Fruit fly (Drosophila melanogaster) whole organism, embryonic: ENCODE results near the gene CG43402.
A peak's percentile ranks its signal among the peaks of the same experiment; 100 is the strongest.

Source experiments
- CG10209 ChIP-seq: fragments of 200-800 bp; sonication (Bioruptor generic); optimal IDR thresholded peaks from 3 replicates; lab custom pipeline; 2017; ENCODE audit warnings: missing biosample characterization, mild to moderate bottlenecking, missing genetic modification characterization, missing genetic modification reagents
- CG10321 ChIP-seq: fragments of 200-800 bp; sonication (Bioruptor generic); IDR thresholded peaks from 2 replicates; pipeline ENCODE4 v1.3.6; 2022; ENCODE audit warnings: missing biosample characterization, missing genetic modification characterization
- CG10979 ChIP-seq: fragments of 200-800 bp; sonication (Bioruptor generic); optimal IDR thresholded peaks from 2 replicates; lab custom pipeline; 2018; ENCODE audit warnings: missing biosample characterization, mild to moderate bottlenecking, missing genetic modification characterization, moderate library complexity
- CG11093 ChIP-seq: fragments of 200-800 bp; sonication (Bioruptor generic); IDR thresholded peaks from 3 replicates; pipeline ENCODE4 v1.3.6; 2022; ENCODE audit warnings: missing biosample characterization, missing genetic modification characterization
- CG11398 ChIP-seq: fragments of 200-800 bp; sonication (Bioruptor generic); optimal IDR thresholded peaks from 2 replicates; lab custom pipeline; 2016; ENCODE audit warnings: missing biosample characterization, missing genetic modification characterization
- CG13287 ChIP-seq: fragments of 200-800 bp; sonication (Bioruptor generic); IDR thresholded peaks from 2 replicates; pipeline ENCODE4 v1.3.6; 2022; ENCODE audit warnings: missing biosample characterization, missing genetic modification characterization; ENCODE audit not compliant: partially characterized antibody
- CG14014 ChIP-seq: fragments of 200-800 bp; sonication (Bioruptor generic); IDR thresholded peaks from 2 replicates; pipeline ENCODE4 v1.3.6; 2022; ENCODE audit warnings: missing biosample characterization, missing genetic modification characterization
- CG15011 ChIP-seq: fragments of 200-800 bp; sonication (Bioruptor generic); optimal IDR thresholded peaks from 3 replicates; lab custom pipeline; 2018; ENCODE audit warnings: missing biosample characterization, mild to moderate bottlenecking, missing genetic modification characterization
- CG15269 ChIP-seq: fragments of 200-800 bp; sonication (Bioruptor generic); optimal IDR thresholded peaks from 2 replicates; lab custom pipeline; 2018; ENCODE audit warnings: missing biosample characterization, mild to moderate bottlenecking, missing genetic modification characterization, moderate library complexity
- CG16813 ChIP-seq: fragments of 200-800 bp; sonication (Bioruptor generic); IDR thresholded peaks from 3 replicates; pipeline ENCODE4 v1.3.6; 2022; ENCODE audit warnings: missing biosample characterization, missing genetic modification characterization; ENCODE audit not compliant: partially characterized antibody
- CG17612 ChIP-seq: fragments of 200-800 bp; sonication (Bioruptor generic); IDR thresholded peaks from 2 replicates; pipeline ENCODE4 v1.3.6; 2022; ENCODE audit warnings: missing biosample characterization, missing genetic modification characterization
- CG2678 ChIP-seq: fragments of 200-800 bp; sonication (Bioruptor generic); optimal IDR thresholded peaks from 3 replicates; lab custom pipeline; 2019; ENCODE audit warnings: missing biosample characterization, mild to moderate bottlenecking, missing genetic modification characterization, moderate library complexity
- CG33557 ChIP-seq: fragments of 200-800 bp; sonication (Bioruptor generic); optimal IDR thresholded peaks from 2 replicates; lab custom pipeline; 2019; ENCODE audit warnings: missing biosample characterization, mild to moderate bottlenecking, missing genetic modification characterization, moderate library complexity
- CG4282 ChIP-seq: fragments of 200-800 bp; sonication (Bioruptor generic); optimal IDR thresholded peaks from 2 replicates; lab custom pipeline; 2016; ENCODE audit warnings: missing biosample characterization, missing genetic modification characterization
- CG4360 ChIP-seq: fragments of 200-800 bp; sonication (Bioruptor generic); IDR thresholded peaks from 2 replicates; pipeline ENCODE4 v1.3.6; 2022; ENCODE audit warnings: missing biosample characterization, missing genetic modification characterization
- CG4617 ChIP-seq: fragments of 200-800 bp; sonication (Bioruptor generic); optimal IDR thresholded peaks from 3 replicates; lab custom pipeline; 2016; ENCODE audit warnings: missing biosample characterization, missing genetic modification characterization, borderline replicate concordance
- CG5180 ChIP-seq: fragments of 200-800 bp; sonication (Bioruptor generic); optimal IDR thresholded peaks from 3 replicates; lab custom pipeline; 2017; ENCODE audit warnings: missing biosample characterization, missing genetic modification characterization, mild to moderate bottlenecking, moderate library complexity, missing genetic modification reagents
- CG6654 ChIP-seq: fragments of 200-800 bp; sonication (Bioruptor generic); optimal IDR thresholded peaks from 2 replicates; lab custom pipeline; 2017; ENCODE audit warnings: missing biosample characterization, mild to moderate bottlenecking, missing genetic modification characterization
- D19A ChIP-seq: fragments of 200-800 bp; optimal IDR thresholded peaks from 3 replicates; lab custom pipeline; 2019; ENCODE audit warnings: missing biosample characterization, mild to moderate bottlenecking, missing genetic modification characterization, moderate library complexity
- Dip3 ChIP-seq: fragments of 200-800 bp; sonication (Bioruptor generic); optimal IDR thresholded peaks from 3 replicates; lab custom pipeline; 2016; ENCODE audit warnings: missing biosample characterization, missing genetic modification characterization
- Elba2 ChIP-seq: fragments of 200-800 bp; sonication (Bioruptor generic); optimal IDR thresholded peaks from 3 replicates; lab custom pipeline; 2016; ENCODE audit warnings: missing biosample characterization, missing genetic modification characterization
- MTF-1 ChIP-seq: fragments of 200-800 bp; sonication (Bioruptor generic); optimal IDR thresholded peaks from 2 replicates; lab custom pipeline; 2018; ENCODE audit warnings: missing biosample characterization, mild to moderate bottlenecking, missing genetic modification characterization, borderline replicate concordance
- PHDP ChIP-seq: fragments of 200-800 bp; sonication (Bioruptor generic); optimal IDR thresholded peaks from 3 replicates; lab custom pipeline; 2018; ENCODE audit warnings: missing biosample characterization, mild to moderate bottlenecking, missing genetic modification characterization, moderate library complexity
- Scr ChIP-seq: fragments of 200-800 bp; sonication (Bioruptor generic); IDR thresholded peaks from 2 replicates; pipeline ENCODE4 v1.3.6; 2022; ENCODE audit warnings: missing biosample characterization, missing genetic modification characterization; ENCODE audit not compliant: partially characterized antibody
- Trl ChIP-seq, 3 experiments: fragments of >200 bp in 2 of 3; fragments of 200-800 bp in 1 of 3; sonication (Bioruptor generic) in 1 of 3; optimal IDR thresholded peaks; 2 replicates in 1 of 3; 3 replicates in 2 of 3; lab custom pipeline; 2016 to 2017; ENCODE audit warnings: missing biosample characterization in 1 of 3, missing genetic modification characterization in 1 of 3
- bcd ChIP-seq: fragments of 200-800 bp; sonication (Bioruptor generic); optimal IDR thresholded peaks from 2 replicates; lab custom pipeline; 2017; ENCODE audit warnings: missing biosample characterization, mild to moderate bottlenecking, missing genetic modification characterization
- crp ChIP-seq, 2 experiments: fragments of 200-800 bp; sonication (Bioruptor generic); optimal IDR thresholded peaks; 2 replicates in 1 of 2; 3 replicates in 1 of 2; lab custom pipeline; 2017; ENCODE audit warnings: missing biosample characterization in 2 of 2, missing genetic modification characterization in 2 of 2, mild to moderate bottlenecking in 1 of 2, moderate library complexity in 1 of 2
- eve ChIP-seq, 2 experiments: fragments of >200 bp; optimal IDR thresholded peaks; 2 replicates each; lab custom pipeline; 2017; ENCODE audit warnings: missing biosample characterization in 2 of 2, missing genetic modification characterization in 2 of 2
- fu2 ChIP-seq: fragments of 200-800 bp; sonication (Bioruptor generic); optimal IDR thresholded peaks from 2 replicates; lab custom pipeline; 2016; ENCODE audit warnings: missing biosample characterization, missing genetic modification characterization
- gce ChIP-seq: fragments of 200-800 bp; sonication (Bioruptor generic); IDR thresholded peaks from 3 replicates; pipeline ENCODE4 v1.3.6; 2022; ENCODE audit warnings: missing biosample characterization, missing genetic modification characterization
- gem ChIP-seq: fragments of 200-800 bp; sonication (Bioruptor generic); optimal IDR thresholded peaks from 2 replicates; lab custom pipeline; 2019; ENCODE audit warnings: missing biosample characterization, mild to moderate bottlenecking, missing genetic modification characterization, moderate library complexity
- gt ChIP-seq: fragments of 200-800 bp; sonication (Bioruptor generic); IDR thresholded peaks from 2 replicates; pipeline ENCODE4 v1.3.6; 2022; ENCODE audit warnings: missing biosample characterization, missing genetic modification characterization
- her ChIP-seq: fragments of 200-800 bp; sonication (Bioruptor generic); optimal IDR thresholded peaks from 2 replicates; lab custom pipeline; 2016; ENCODE audit warnings: missing biosample characterization, missing genetic modification characterization
- jigr1 ChIP-seq: fragments of 200-800 bp; sonication (Bioruptor generic); IDR thresholded peaks from 3 replicates; pipeline ENCODE4 v1.3.6; 2022; ENCODE audit warnings: missing biosample characterization, missing genetic modification characterization
- klu ChIP-seq: fragments of 200-800 bp; sonication (Bioruptor generic); IDR thresholded peaks from 2 replicates; pipeline ENCODE4 v1.3.6; 2022; ENCODE audit warnings: missing biosample characterization, missing genetic modification characterization
- knrl ChIP-seq: fragments of 200-800 bp; sonication (Bioruptor generic); IDR thresholded peaks from 3 replicates; pipeline ENCODE4 v1.3.6; 2022; ENCODE audit warnings: missing biosample characterization, missing genetic modification characterization; ENCODE audit not compliant: partially characterized antibody
- lab ChIP-seq: fragments of 200-800 bp; sonication (Bioruptor generic); optimal IDR thresholded peaks from 3 replicates; lab custom pipeline; 2017; ENCODE audit warnings: missing biosample characterization, missing genetic modification characterization, mild to moderate bottlenecking, moderate library complexity, missing genetic modification reagents
- luna ChIP-seq: fragments of 200-800 bp; sonication (Bioruptor generic); optimal IDR thresholded peaks from 2 replicates; lab custom pipeline; 2016; ENCODE audit warnings: missing biosample characterization, missing genetic modification characterization
- maf-S ChIP-seq: fragments of 200-800 bp; sonication (Bioruptor generic); optimal IDR thresholded peaks from 2 replicates; lab custom pipeline; 2016; ENCODE audit warnings: missing biosample characterization, missing genetic modification characterization
- mld ChIP-seq: fragments of 200-800 bp; sonication (Bioruptor generic); IDR thresholded peaks from 3 replicates; pipeline ENCODE4 v1.3.6; 2022; ENCODE audit warnings: missing biosample characterization, missing genetic modification characterization; ENCODE audit not compliant: partially characterized antibody
- phol ChIP-seq: fragments of 200-800 bp; sonication (Bioruptor generic); optimal IDR thresholded peaks from 3 replicates; lab custom pipeline; 2018; ENCODE audit warnings: missing biosample characterization, mild to moderate bottlenecking, missing genetic modification characterization, moderate library complexity
- sqz ChIP-seq: fragments of 200-800 bp; sonication (Bioruptor generic); optimal IDR thresholded peaks from 3 replicates; lab custom pipeline; 2018; ENCODE audit warnings: missing biosample characterization, mild to moderate bottlenecking, missing genetic modification characterization
- tio ChIP-seq: fragments of 200-800 bp; sonication (Bioruptor generic); optimal IDR thresholded peaks from 2 replicates; lab custom pipeline; 2017; ENCODE audit warnings: missing biosample characterization, missing genetic modification characterization, inconsistent platforms
- trh ChIP-seq: fragments of 200-800 bp; sonication (Bioruptor generic); optimal IDR thresholded peaks from 2 replicates; lab custom pipeline; 2016; ENCODE audit warnings: missing biosample characterization, missing genetic modification characterization
- unpg ChIP-seq: fragments of 200-800 bp; sonication (Bioruptor generic); optimal IDR thresholded peaks from 3 replicates; lab custom pipeline; 2018; ENCODE audit warnings: missing biosample characterization, mild to moderate bottlenecking, missing genetic modification characterization, moderate library complexity
- wor ChIP-seq: fragments of 200-800 bp; sonication (Bioruptor generic); IDR thresholded peaks from 2 replicates; pipeline ENCODE4 v1.3.6; 2022; ENCODE audit warnings: missing biosample characterization, missing genetic modification characterization
- z ChIP-seq: fragments of 200-800 bp; sonication (Bioruptor generic); IDR thresholded peaks from 3 replicates; pipeline ENCODE4 v1.3.6; 2022; ENCODE audit warnings: missing biosample characterization, missing genetic modification characterization
- zen ChIP-seq: fragments of 200-800 bp; sonication (Bioruptor generic); optimal IDR thresholded peaks from 3 replicates; lab custom pipeline; 2018; ENCODE audit warnings: missing biosample characterization, mild to moderate bottlenecking, missing genetic modification characterization, moderate library complexity

Gene CG43402

dm6 chr2L:1439790-1440422, 2.5 kb upstream of the CG43402 start (continued):
- no peak for TF ChIP-seq CG14014 (GFP tag; lab: Robert Waterston, UW)
- TF ChIP-seq CG15269: peak; percentile 68
- no peak for TF ChIP-seq CG13287 (GFP tag; lab: Robert Waterston, UW)
- TF ChIP-seq CG2678 (tag; lab: Kevin White, UChicago): peak; percentile 78
- TF ChIP-seq D19A: peak; percentile 78
- TF ChIP-seq PHDP (tag; lab: Kevin White, UChicago): peak; percentile 73
- peak; percentile 54 for TF ChIP-seq lab (GFP tag; lab: Kevin White, UChicago)
- no peak for TF ChIP-seq Elba2 (GFP tag; lab: Kevin White, UChicago)
- TF ChIP-seq CG4617 (GFP tag; lab: Kevin White, UChicago): peak; percentile 31
- TF ChIP-seq CG17612: no peak
- no peak for TF ChIP-seq trh (GFP tag; lab: Kevin White, UChicago)
- peak; percentile 49; the same call in 1 of the 3 replicates for TF ChIP-seq jigr1 (GFP tag; lab: Robert Waterston, UW)
- TF ChIP-seq her: peak; percentile 29
- no peak for TF ChIP-seq Trl (optimal IDR thresholded peaks at IDR 0.05; lab: Kevin White, UChicago)
- peak; percentile 38 for TF ChIP-seq Trl (GFP tag; optimal IDR thresholded peaks at IDR 0.05; lab: Kevin White, UChicago)
- peak; percentile 84 for TF ChIP-seq gem (tag; lab: Kevin White, UChicago)
- no peak for TF ChIP-seq zen (tag; lab: Kevin White, UChicago)
- TF ChIP-seq CG4360 (GFP tag; lab: Robert Waterston, UW): no peak; the same call in 1 of the 2 replicates
- TF ChIP-seq CG10209 (GFP tag; lab: Kevin White, UChicago): peak; percentile 68
- no peak for TF ChIP-seq luna (GFP tag; lab: Kevin White, UChicago)
- peak; percentile 11 for TF ChIP-seq maf-S (GFP tag; lab: Kevin White, UChicago)
- no peak for TF ChIP-seq Scr (GFP tag; lab: Robert Waterston, UW)
- TF ChIP-seq Dip3 (GFP tag; lab: Kevin White, UChicago): no peak
- peak; percentile 46 for TF ChIP-seq CG33557 (GFP tag; lab: Kevin White, UChicago)
- TF ChIP-seq sqz: no peak
- TF ChIP-seq mld (GFP tag; lab: Robert Waterston, UW): no peak
- no peak for TF ChIP-seq crp (GFP tag; optimal IDR thresholded peaks at IDR 0.05; lab: Kevin White, UChicago)
- peak; percentile 73 for TF ChIP-seq wor
- TF ChIP-seq CG4282 (GFP tag; lab: Kevin White, UChicago): peak; percentile 47
- no peak for TF ChIP-seq fu2 (GFP tag; lab: Kevin White, UChicago)
- no peak for TF ChIP-seq z (GFP tag; lab: Robert Waterston, UW)
- TF ChIP-seq knrl: no peak
- 0 out of 3 replicates have a peak, but pooled peaks have one; percentile 35 for TF ChIP-seq CG11093 (GFP tag; lab: Robert Waterston, UW)
- peak; percentile 86 for TF ChIP-seq phol (tag; lab: Kevin White, UChicago)
- TF ChIP-seq CG5180 (GFP tag; lab: Kevin White, UChicago): peak; percentile 59
- peak; percentile 73 for TF ChIP-seq unpg (GFP tag; lab: Kevin White, UChicago)
- TF ChIP-seq eve (GFP tag; optimal IDR thresholded peaks at IDR 0.05; lab: Kevin White, UChicago): peak in 1 of 2 experiments; percentile 96
- peak; percentile 58 for TF ChIP-seq CG6654 (GFP tag; lab: Kevin White, UChicago)
- no peak for TF ChIP-seq CG11398 (GFP tag; lab: Kevin White, UChicago)
- no peak for TF ChIP-seq CG16813 (GFP tag; lab: Robert Waterston, UW)
- TF ChIP-seq gce: peak; percentile 60; the same call in 1 of the 3 replicates
- TF ChIP-seq klu (GFP tag; lab: Robert Waterston, UW): no peak
- peak; percentile 13 for TF ChIP-seq CG15011
- TF ChIP-seq MTF-1 (GFP tag; lab: Kevin White, UChicago): peak; percentile 11
- TF ChIP-seq gt (GFP tag; lab: Robert Waterston, UW): 0 out of 2 replicates have a peak, but pooled peaks have one; percentile 27
- TF ChIP-seq bcd: peak; percentile 62
- TF ChIP-seq CG10979 (tag; lab: Kevin White, UChicago): peak; percentile 83
- no peak for TF ChIP-seq CG10321 (GFP tag; lab: Robert Waterston, UW)
- peak; percentile 61 for TF ChIP-seq tio (GFP tag; lab: Kevin White, UChicago)
